Fruit fly (Drosophila melanogaster): ENCODE results near the gene CG13073.
A peak's percentile ranks its signal among the peaks of the same experiment; 100 is the strongest.

CG13073 gene

dm6 chr3L:16203236-16203635, 13.9 kb downstream of the CG13073 start (continued):
- TF ChIP-seq CG31441 (GFP tag; IDR thresholded peaks at IDR 0.05): peak; percentile 53
- peak; percentile 64 for TF ChIP-seq CG12744 (GFP tag; optimal IDR thresholded peaks at IDR 0.05)
- TF ChIP-seq Ets97D (GFP tag; optimal IDR thresholded peaks at IDR 0.05): peak; percentile 51
- TF ChIP-seq Adf1 (GFP tag; IDR thresholded peaks at IDR 0.05): no peak
- peak; percentile 33 for TF ChIP-seq odd (GFP tag; optimal IDR thresholded peaks at IDR 0.05)
- TF ChIP-seq CG43689 (GFP tag; IDR thresholded peaks at IDR 0.05): peak; percentile 83
- no peak for TF ChIP-seq CG2129 (GFP tag; IDR thresholded peaks at IDR 0.05; ENCODE audit: partially characterized antibody)
- TF ChIP-seq CG10654 (GFP tag; optimal IDR thresholded peaks at IDR 0.05): peak; percentile 66
- peak; percentile 27 for TF ChIP-seq CG31388 (GFP tag; optimal IDR thresholded peaks at IDR 0.05)
- TF ChIP-seq Opbp (GFP tag; IDR thresholded peaks at IDR 0.05; ENCODE audit: partially characterized antibody): no peak
- peak; percentile 85 for TF ChIP-seq cwo (GFP tag; optimal IDR thresholded peaks at IDR 0.05)
- peak in 1 of 2 experiments; percentile 58 for TF ChIP-seq Eip74EF (GFP tag; optimal IDR thresholded peaks at IDR 0.05)
- TF ChIP-seq CG10267 (tag; optimal IDR thresholded peaks at IDR 0.05): peak; percentile 43
- no peak for TF ChIP-seq nerfin-2 (GFP tag; IDR thresholded peaks at IDR 0.05; ENCODE audit: partially characterized antibody)
- peak; percentile 69 for TF ChIP-seq ara (GFP tag; IDR thresholded peaks at IDR 0.05)
- TF ChIP-seq hth (optimal IDR thresholded peaks at IDR 0.05): no peak
- no peak for TF ChIP-seq lov (optimal IDR thresholded peaks at IDR 0.05)
- no peak; the same call in 2 of the 3 replicates for TF ChIP-seq lov (GFP tag; IDR thresholded peaks at IDR 0.05)
- peak; percentile 59 for TF ChIP-seq CG1602 (GFP tag; optimal IDR thresholded peaks at IDR 0.05)
- TF ChIP-seq CG17802 (tag; optimal IDR thresholded peaks at IDR 0.05): peak; percentile 33
- TF ChIP-seq sob (GFP tag; IDR thresholded peaks at IDR 0.05): peak; percentile 90
- TF ChIP-seq CG3726 (GFP tag; IDR thresholded peaks at IDR 0.05): peak; percentile 47; the same call in 1 of the 3 replicates
- TF ChIP-seq CG11093 (GFP tag; IDR thresholded peaks at IDR 0.05): peak; percentile 83
- peak; percentile 78 for TF ChIP-seq toy (GFP tag; IDR thresholded peaks at IDR 0.05)
- TF ChIP-seq gt (GFP tag; IDR thresholded peaks at IDR 0.05): 0 out of 2 replicates have a peak, but pooled peaks have one; percentile 30
- TF ChIP-seq CG3847 (GFP tag; IDR thresholded peaks at IDR 0.05): peak; percentile 84
- TF ChIP-seq CG11085 (GFP tag; IDR thresholded peaks at IDR 0.05): peak; percentile 83
- TF ChIP-seq CG14050 (GFP tag; IDR thresholded peaks at IDR 0.05): peak; percentile 80
- no peak for TF ChIP-seq sc (optimal IDR thresholded peaks at IDR 0.05)
- TF ChIP-seq sc (GFP tag; optimal IDR thresholded peaks at IDR 0.05): no peak
- peak; percentile 86 for TF ChIP-seq CG17359 (tag; optimal IDR thresholded peaks at IDR 0.05)
- peak; percentile 84 for TF ChIP-seq CG11504 (tag; optimal IDR thresholded peaks at IDR 0.05)
- peak; percentile 26 for TF ChIP-seq Usf (GFP tag; optimal IDR thresholded peaks at IDR 0.05)
- no peak for TF ChIP-seq CG12236 (GFP tag; optimal IDR thresholded peaks at IDR 0.05)
- TF ChIP-seq CG2120 (GFP tag; optimal IDR thresholded peaks at IDR 0.05): peak; percentile 93
- peak; percentile 81 for TF ChIP-seq unpg (GFP tag; optimal IDR thresholded peaks at IDR 0.05)
- peak; percentile 47 for TF ChIP-seq CG6854 (GFP tag; optimal IDR thresholded peaks at IDR 0.05)
- no peak for TF ChIP-seq Hr39 (optimal IDR thresholded peaks at IDR 0.05)
- TF ChIP-seq NC2β (GFP tag; optimal IDR thresholded peaks at IDR 0.05): peak; percentile 9
- TF ChIP-seq CG4854 (GFP tag; optimal IDR thresholded peaks at IDR 0.05): peak; percentile 58
- no peak for TF ChIP-seq kni (GFP tag; optimal IDR thresholded peaks at IDR 0.05)
- TF ChIP-seq Lim3 (GFP tag; IDR thresholded peaks at IDR 0.05): peak; percentile 69; the same call in 1 of the 2 replicates
- no peak for TF ChIP-seq fd64A (GFP tag; optimal IDR thresholded peaks at IDR 0.05)
- TF ChIP-seq CG6654 (GFP tag; optimal IDR thresholded peaks at IDR 0.05): peak; percentile 50
- TF ChIP-seq bbx (GFP tag; IDR thresholded peaks at IDR 0.05; ENCODE audit: partially characterized antibody): no peak
- no peak for TF ChIP-seq sqz (GFP tag; optimal IDR thresholded peaks at IDR 0.05)
- TF ChIP-seq chm (GFP tag; IDR thresholded peaks at IDR 0.05): no peak
- TF ChIP-seq CG31365 (tag; optimal IDR thresholded peaks at IDR 0.05): peak; percentile 45
- TF ChIP-seq mirr (GFP tag; optimal IDR thresholded peaks at IDR 0.05): peak; percentile 60
- peak; percentile 92; the same call in 1 of the 2 replicates for TF ChIP-seq vvl (GFP tag; IDR thresholded peaks at IDR 0.05)
- TF ChIP-seq HLHmδ (GFP tag; optimal IDR thresholded peaks at IDR 0.05): no peak
- peak; percentile 79 for TF ChIP-seq CG12219 (GFP tag; optimal IDR thresholded peaks at IDR 0.05)

All from whole organism, embryonic.